Worm (Caenorhabditis elegans) whole organism, late embryonic: ENCODE measurements around the gene C53C11.2.

ENCODE experiments used
- C08G9.2 ChIP-seq: sonication (generic microtip); optimal IDR thresholded peaks from 2 replicates; lab custom pipeline; 2016; ENCODE audit warnings: mild to moderate bottlenecking, missing genetic modification characterization, moderate library complexity, missing compliant biosample characterization
- K09A11.1 ChIP-seq: sonication (generic microtip); optimal IDR thresholded peaks from 2 replicates; lab custom pipeline; 2017; ENCODE audit warnings: antibody characterized with exemption, mild to moderate bottlenecking, missing genetic modification characterization, missing compliant biosample characterization; ENCODE audit not compliant: insufficient read depth
- T23F11.4 ChIP-seq: fragments of 200-800 bp; sonication (Bioruptor generic); optimal IDR thresholded peaks from 2 replicates; lab custom pipeline; 2018; ENCODE audit warnings: mild to moderate bottlenecking, missing genetic modification characterization, missing compliant biosample characterization
- ahr-1 ChIP-seq: sonication (generic microtip); optimal IDR thresholded peaks from 2 replicates; lab custom pipeline; 2016; ENCODE audit warnings: missing genetic modification characterization, missing compliant biosample characterization
- ama-1 ChIP-seq: fragments of 150-350 bp; optimal IDR thresholded peaks from 2 replicates; lab custom pipeline; 2014
- ceh-19 ChIP-seq: fragments of 200-800 bp; sonication (Bioruptor generic); optimal IDR thresholded peaks from 2 replicates; lab custom pipeline; 2018; ENCODE audit warnings: mild to moderate bottlenecking, missing genetic modification characterization, missing compliant biosample characterization
- ceh-22 ChIP-seq: sonication (generic microtip); optimal IDR thresholded peaks from 2 replicates; lab custom pipeline; 2017; ENCODE audit warnings: missing biosample characterization, missing genetic modification characterization
- ceh-24 ChIP-seq: sonication (generic microtip); optimal IDR thresholded peaks from 2 replicates; lab custom pipeline; 2016; ENCODE audit warnings: mild to moderate bottlenecking, missing genetic modification characterization, missing compliant biosample characterization
- ceh-31 ChIP-seq: sonication (generic microtip); optimal IDR thresholded peaks from 2 replicates; lab custom pipeline; 2016; ENCODE audit warnings: missing genetic modification characterization, missing compliant biosample characterization
- ceh-9 ChIP-seq: sonication (generic microtip); optimal IDR thresholded peaks from 2 replicates; lab custom pipeline; 2016; ENCODE audit warnings: mild to moderate bottlenecking, missing genetic modification characterization, inconsistent platforms, missing compliant biosample characterization
- che-1 ChIP-seq: sonication (generic microtip); optimal IDR thresholded peaks from 2 replicates; lab custom pipeline; 2016; ENCODE audit warnings: mild to moderate bottlenecking, missing genetic modification characterization, missing compliant biosample characterization
- dmd-4 ChIP-seq: sonication (generic microtip); optimal IDR thresholded peaks from 2 replicates; lab custom pipeline; 2016; ENCODE audit warnings: borderline replicate concordance, missing genetic modification characterization, missing compliant biosample characterization
- dve-1 ChIP-seq: sonication (generic microtip); optimal IDR thresholded peaks from 2 replicates; lab custom pipeline; 2017; ENCODE audit warnings: antibody characterized with exemption, mild to moderate bottlenecking, missing genetic modification characterization, missing compliant biosample characterization
- elt-2 ChIP-seq: sonication (generic microtip); optimal IDR thresholded peaks from 2 replicates; lab custom pipeline; 2016; ENCODE audit warnings: missing genetic modification reagents, missing genetic modification characterization, missing compliant biosample characterization
- elt-4 ChIP-seq: sonication (generic microtip); optimal IDR thresholded peaks from 2 replicates; lab custom pipeline; 2016; ENCODE audit warnings: missing genetic modification characterization, missing compliant biosample characterization
- fkh-6 ChIP-seq: sonication (generic microtip); optimal IDR thresholded peaks from 2 replicates; lab custom pipeline; 2016; ENCODE audit warnings: missing genetic modification characterization, missing compliant biosample characterization
- hlh-15 ChIP-seq: sonication (generic microtip); optimal IDR thresholded peaks from 2 replicates; lab custom pipeline; 2016; ENCODE audit warnings: missing genetic modification characterization, missing compliant biosample characterization
- hlh-30 ChIP-seq: sonication (generic microtip); optimal IDR thresholded peaks from 2 replicates; lab custom pipeline; 2017; ENCODE audit warnings: antibody characterized with exemption, missing genetic modification characterization, missing compliant biosample characterization; ENCODE audit not compliant: insufficient read depth
- hlh-6 ChIP-seq: sonication (generic microtip); optimal IDR thresholded peaks from 2 replicates; lab custom pipeline; 2016; ENCODE audit warnings: missing genotype, missing genetic modification characterization, missing compliant biosample characterization
- hlh-8 ChIP-seq: sonication (generic microtip); optimal IDR thresholded peaks from 2 replicates; lab custom pipeline; 2016; ENCODE audit warnings: missing genotype, missing genetic modification characterization, missing compliant biosample characterization
- lim-6 ChIP-seq: sonication (generic microtip); optimal IDR thresholded peaks from 2 replicates; lab custom pipeline; 2016; ENCODE audit warnings: missing genetic modification characterization, missing compliant biosample characterization
- lin-11 ChIP-seq: fragments of 200-800 bp; sonication (Bioruptor generic); optimal IDR thresholded peaks from 2 replicates; lab custom pipeline; 2018; ENCODE audit warnings: mild to moderate bottlenecking, missing genetic modification characterization, missing compliant biosample characterization
- nfya-1 ChIP-seq: sonication (generic microtip); optimal IDR thresholded peaks from 2 replicates; lab custom pipeline; 2017; ENCODE audit warnings: missing genetic modification characterization, mild to moderate bottlenecking, missing compliant biosample characterization, antibody characterized with exemption, moderate library complexity
- nhr-11 ChIP-seq: fragments of 150-350 bp; optimal IDR thresholded peaks from 2 replicates; lab custom pipeline; 2014; ENCODE audit warnings: missing biosample characterization, missing genetic modification characterization
- odd-2 ChIP-seq: sonication (generic microtip); optimal IDR thresholded peaks from 2 replicates; lab custom pipeline; 2017; ENCODE audit warnings: antibody characterized with exemption, mild to moderate bottlenecking, missing genetic modification characterization, missing compliant biosample characterization
- pha-4 ChIP-seq: fragments of 150-350 bp; optimal IDR thresholded peaks from 2 replicates; lab custom pipeline; 2018; ENCODE audit warnings: missing biosample characterization, missing genetic modification reagents, missing genetic modification characterization
- sdc-2 ChIP-seq: sonication (generic microtip); optimal IDR thresholded peaks from 2 replicates; lab custom pipeline; 2016; ENCODE audit warnings: missing genotype, missing genetic modification characterization, missing compliant biosample characterization
- sox-2 ChIP-seq: fragments of 200-800 bp; sonication (Bioruptor generic); IDR thresholded peaks from 2 replicates; pipeline ENCODE4 v1.3.6; 2022; ENCODE audit warnings: missing genetic modification reagents, missing genetic modification characterization, missing compliant biosample characterization
- sox-4 ChIP-seq: sonication (generic microtip); optimal IDR thresholded peaks from 2 replicates; lab custom pipeline; 2017; ENCODE audit warnings: mild to moderate bottlenecking, missing genetic modification characterization, inconsistent platforms, missing compliant biosample characterization
- syd-9 ChIP-seq: sonication (generic microtip); optimal IDR thresholded peaks from 2 replicates; lab custom pipeline; 2016; ENCODE audit warnings: mild to moderate bottlenecking, missing genetic modification characterization, moderate library complexity, missing compliant biosample characterization
- tbx-2 ChIP-seq: sonication (generic microtip); optimal IDR thresholded peaks from 2 replicates; lab custom pipeline; 2016; ENCODE audit warnings: missing genetic modification characterization, missing compliant biosample characterization
- tbx-7 ChIP-seq: sonication (generic microtip); optimal IDR thresholded peaks from 2 replicates; lab custom pipeline; 2016; ENCODE audit warnings: missing genotype, missing genetic modification characterization, missing compliant biosample characterization
- ttx-3 ChIP-seq: sonication (generic microtip); optimal IDR thresholded peaks from 2 replicates; lab custom pipeline; 2016; ENCODE audit warnings: missing genetic modification reagents, missing genetic modification characterization, missing compliant biosample characterization
- unc-55 ChIP-seq: sonication (generic microtip); optimal IDR thresholded peaks from 2 replicates; lab custom pipeline; 2017; ENCODE audit warnings: missing biosample characterization, missing genetic modification reagents, missing genetic modification characterization
- unc-86 ChIP-seq: sonication (generic microtip); optimal IDR thresholded peaks from 2 replicates; lab custom pipeline; 2016; ENCODE audit warnings: missing genetic modification characterization, missing compliant biosample characterization
- zip-5 ChIP-seq: sonication (generic microtip); optimal IDR thresholded peaks from 2 replicates; lab custom pipeline; 2016; ENCODE audit warnings: missing genetic modification characterization, missing compliant biosample characterization
- ztf-16 ChIP-seq: sonication (generic microtip); optimal IDR thresholded peaks from 2 replicates; lab custom pipeline; 2017; ENCODE audit warnings: missing genetic modification characterization, missing compliant biosample characterization

C53C11.2 gene

ce11 chrX:17362529-17362928 is 26.1 kb downstream of the C53C11.2 start, which contains the start of gene F10D7.11:
TSS of gene F10D7.11 (plus strand) at chrX:17362829.
- TF ChIP-seq hlh-15 (tag; lab: Kevin White, UChicago): no peak
- no peak for TF ChIP-seq hlh-30 (tag; lab: Kevin White, UChicago)
- no peak for TF ChIP-seq lim-6 (tag; lab: Kevin White, UChicago)
- no peak for TF ChIP-seq che-1 (tag; lab: Kevin White, UChicago)

- no peak for TF ChIP-seq elt-4 (tag; lab: Kevin White, UChicago)
These were observed 27.1 kb downstream of the C53C11.2 start for ce11 chrX:17363491-17363890.

- TF ChIP-seq lin-11 (tag; lab: Kevin White, UChicago) (no peak), elt-2 (no peak), syd-9 (tag; lab: Kevin White, UChicago) (no peak), tbx-7 (tag; lab: Kevin White, UChicago) (no peak), unc-86 (no peak), ama-1 (lab: Kevin White, UChicago) (no peak), tbx-2 (tag; lab: Kevin White, UChicago) (no peak), T23F11.4 (GFP tag; lab: Kevin White, UChicago) (no peak)
These were observed 32.1 kb downstream of the C53C11.2 start, which contains the start of gene mfsd-10 for ce11 chrX:17368542-17368941. TSS of gene mfsd-10 (minus strand) at chrX:17368642.

ce11 chrX:17369514-17369913 is 33.1 kb downstream of the C53C11.2 start:
- TF ChIP-seq ceh-9 (tag; lab: Kevin White, UChicago) (no peak), unc-55 (GFP tag; lab: Kevin White, UChicago) (peak; percentile 48), ama-1 (lab: Kevin White, UChicago) (no peak), K09A11.1 (tag; lab: Kevin White, UChicago) (no peak), dmd-4 (tag; lab: Kevin White, UChicago) (no peak), odd-2 (tag; lab: Kevin White, UChicago) (no peak), ztf-16 (tag; lab: Kevin White, UChicago) (no peak), dve-1 (tag; lab: Kevin White, UChicago) (no peak), fkh-6 (no peak), zip-5 (tag; lab: Kevin White, UChicago) (no peak), ahr-1 (tag; lab: Kevin White, UChicago) (no peak), lin-11 (tag; lab: Kevin White, UChicago) (no peak), nfya-1 (tag; lab: Kevin White, UChicago) (peak; percentile 73), T23F11.4 (GFP tag; lab: Kevin White, UChicago) (no peak), tbx-2 (tag; lab: Kevin White, UChicago) (peak; percentile 20), hlh-6 (tag; lab: Kevin White, UChicago) (peak; percentile 49), pha-4 (no peak), sox-2 (GFP tag; lab: Robert Waterston, UW) (peak; percentile 58), sdc-2 (tag; lab: Kevin White, UChicago) (peak; percentile 46), ceh-31 (peak; percentile 23), ceh-24 (tag; lab: Kevin White, UChicago) (no peak), ceh-22 (tag; lab: Kevin White, UChicago) (no peak), nhr-11 (tag; lab: Kevin White, UChicago) (no peak), hlh-8 (tag; lab: Kevin White, UChicago) (no peak), C08G9.2 (tag; lab: Kevin White, UChicago) (peak; percentile 1), ceh-19 (GFP tag; lab: Kevin White, UChicago) (no peak), ttx-3 (tag; lab: Kevin White, UChicago) (no peak), sox-4 (tag; lab: Kevin White, UChicago) (no peak)
